Worm (Caenorhabditis elegans) whole organism, young adult: ENCODE measurements around the gene pab-2.
A peak's percentile ranks its signal among the peaks of the same experiment; 100 is the strongest.

Experiments
- B0035.1 ChIP-seq: sonication (generic microtip); optimal IDR thresholded peaks from 2 replicates; lab custom pipeline; 2016; ENCODE audit warnings: missing genetic modification characterization, mild to moderate bottlenecking, missing compliant biosample characterization, missing genotype, missing genetic modification reagents
- F23B12.7 ChIP-seq: sonication (generic microtip); optimal IDR thresholded peaks from 2 replicates; lab custom pipeline; 2017; ENCODE audit warnings: missing genetic modification characterization, mild to moderate bottlenecking, missing compliant biosample characterization, antibody characterized with exemption, moderate library complexity; ENCODE audit not compliant: insufficient read depth
- F49E8.2 ChIP-seq: sonication (generic microtip); optimal IDR thresholded peaks from 3 replicates; lab custom pipeline; 2017; ENCODE audit warnings: missing genetic modification characterization, mild to moderate bottlenecking, missing compliant biosample characterization, antibody characterized with exemption, moderate library complexity; ENCODE audit not compliant: insufficient read depth
- K11D2.4 ChIP-seq: fragments of 200-800 bp; sonication (Bioruptor generic); IDR thresholded peaks from 2 replicates; pipeline ENCODE4 v1.3.6; 2022; ENCODE audit warnings: missing genetic modification reagents, missing genetic modification characterization, missing compliant biosample characterization
- K12H6.12 ChIP-seq: fragments of 200-800 bp; sonication (Bioruptor generic); optimal IDR thresholded peaks from 2 replicates; lab custom pipeline; 2018; ENCODE audit warnings: mild to moderate bottlenecking, missing genetic modification characterization, missing compliant biosample characterization
- T07F8.4 ChIP-seq: sonication (generic microtip); optimal IDR thresholded peaks from 2 replicates; lab custom pipeline; 2016; ENCODE audit warnings: mild to moderate bottlenecking, missing genetic modification characterization, moderate library complexity, missing compliant biosample characterization
- atf-7 ChIP-seq: sonication (generic microtip); optimal IDR thresholded peaks from 2 replicates; lab custom pipeline; 2017; ENCODE audit warnings: mild to moderate bottlenecking, missing genetic modification characterization, missing compliant biosample characterization
- attf-3 ChIP-seq: fragments of 200-800 bp; sonication (Bioruptor generic); conservative IDR thresholded peaks from 2 replicates; pipeline ENCODE4 v1.3.6; 2022; ENCODE audit warnings: missing genetic modification reagents, missing genetic modification characterization, missing compliant biosample characterization
- attf-6 ChIP-seq: fragments of 200-800 bp; sonication (Bioruptor generic); IDR thresholded peaks from 2 replicates; pipeline ENCODE4 v1.3.6; 2022; ENCODE audit warnings: missing genetic modification reagents, missing genetic modification characterization, missing compliant biosample characterization
- bed-1 ChIP-seq: fragments of 200-800 bp; sonication (Bioruptor generic); IDR thresholded peaks from 2 replicates; pipeline ENCODE4 v1.3.6; 2022; ENCODE audit warnings: missing genetic modification reagents, missing genetic modification characterization, missing compliant biosample characterization
- cebp-2 ChIP-seq: fragments of 200-800 bp; sonication (Bioruptor generic); IDR thresholded peaks from 2 replicates; pipeline ENCODE4 v1.3.6; 2022; ENCODE audit warnings: missing genetic modification characterization, missing compliant biosample characterization
- ceh-27 ChIP-seq: fragments of 200-800 bp; sonication (Bioruptor generic); optimal IDR thresholded peaks from 2 replicates; lab custom pipeline; 2018; ENCODE audit warnings: mild to moderate bottlenecking, missing genetic modification characterization, moderate library complexity, missing compliant biosample characterization
- ceh-58 ChIP-seq: fragments of 200-800 bp; sonication (Bioruptor generic); IDR thresholded peaks from 2 replicates; pipeline ENCODE4 v1.3.6; 2022; ENCODE audit warnings: missing genetic modification characterization, missing compliant biosample characterization
- dpl-1 ChIP-seq: fragments of 150-350 bp; optimal IDR thresholded peaks from 2 replicates; lab custom pipeline; 2014; ENCODE audit warnings: missing biosample characterization, missing genetic modification reagents, missing genetic modification characterization
- efl-1 ChIP-seq: fragments of 150-350 bp; optimal IDR thresholded peaks from 2 replicates; lab custom pipeline; 2014; ENCODE audit warnings: missing biosample characterization, missing genetic modification reagents, missing genetic modification characterization
- egl-44 ChIP-seq: fragments of 200-800 bp; sonication (Bioruptor generic); IDR thresholded peaks from 2 replicates; pipeline ENCODE4 v1.3.6; 2022; ENCODE audit warnings: missing genetic modification reagents, missing genetic modification characterization, missing compliant biosample characterization
- ets-4 ChIP-seq: fragments of 200-800 bp; sonication (Bioruptor generic); optimal IDR thresholded peaks from 2 replicates; lab custom pipeline; 2018; ENCODE audit warnings: mild to moderate bottlenecking, missing genetic modification characterization, missing compliant biosample characterization
- gei-17 ChIP-seq: fragments of 200-800 bp; sonication (Bioruptor generic); optimal IDR thresholded peaks from 2 replicates; lab custom pipeline; 2018; ENCODE audit warnings: mild to moderate bottlenecking, missing genetic modification characterization, missing compliant biosample characterization
- him-1 ChIP-seq: sonication (generic microtip); optimal IDR thresholded peaks from 2 replicates; lab custom pipeline; 2016; ENCODE audit warnings: missing genotype, missing genetic modification reagents, missing genetic modification characterization, missing compliant biosample characterization
- hmg-1.2 ChIP-seq: fragments of 200-800 bp; sonication (Bioruptor generic); IDR thresholded peaks from 2 replicates; pipeline ENCODE4 v1.3.6; 2022; ENCODE audit warnings: missing genetic modification reagents, missing genetic modification characterization, missing compliant biosample characterization
- lin-35 ChIP-seq, 3 experiments: fragments of 150-350 bp in 2 of 3; sonication (generic microtip) in 1 of 3; optimal IDR thresholded peaks; 2 replicates each; lab custom pipeline; 2014 to 2018; ENCODE audit warnings: missing biosample characterization in 3 of 3, missing genetic modification characterization in 3 of 3, missing genetic modification reagents in 3 of 3
- lsl-1 ChIP-seq: fragments of 200-800 bp; sonication (Bioruptor generic); optimal IDR thresholded peaks from 2 replicates; lab custom pipeline; 2018; ENCODE audit warnings: mild to moderate bottlenecking, missing genetic modification characterization, moderate library complexity, missing compliant biosample characterization
- mcd-1 ChIP-seq: fragments of 200-800 bp; sonication (Bioruptor generic); IDR thresholded peaks from 2 replicates; pipeline ENCODE4 v1.3.6; 2022; ENCODE audit warnings: missing genetic modification reagents, missing genetic modification characterization, missing compliant biosample characterization
- nhr-27 ChIP-seq: fragments of 200-800 bp; sonication (Bioruptor generic); optimal IDR thresholded peaks from 2 replicates; lab custom pipeline; 2018; ENCODE audit warnings: mild to moderate bottlenecking, missing genetic modification characterization, moderate library complexity, missing compliant biosample characterization
- pha-4 ChIP-seq: fragments of 150-350 bp; sonication (generic microtip); optimal IDR thresholded peaks from 2 replicates; lab custom pipeline; 2014; ENCODE audit warnings: missing biosample characterization, missing genetic modification reagents, missing genetic modification characterization
- rcor-1 ChIP-seq: fragments of 200-800 bp; sonication (Bioruptor generic); IDR thresholded peaks from 2 replicates; pipeline ENCODE4 v1.3.6; 2022; ENCODE audit warnings: missing genetic modification reagents, missing genetic modification characterization, missing compliant biosample characterization
- rec-8 ChIP-seq, 2 experiments: sonication (generic microtip); optimal IDR thresholded peaks; 2 replicates each; lab custom pipeline; 2016; ENCODE audit warnings: mild to moderate bottlenecking in 2 of 2, missing genetic modification characterization in 2 of 2, missing genetic modification reagents in 2 of 2, missing genotype in 2 of 2, missing biosample characterization in 1 of 2, missing compliant biosample characterization in 1 of 2, moderate library complexity in 1 of 2
- rpc-1 ChIP-seq, 2 experiments: fragments of 150-350 bp in 1 of 2; sonication (generic microtip) in 1 of 2; optimal IDR thresholded peaks; 2 replicates each; lab custom pipeline; 2014 to 2018; ENCODE audit warnings: missing biosample characterization in 1 of 2, missing genetic modification characterization in 1 of 2, missing genetic modification reagents in 1 of 2, missing genotype in 1 of 2
- sdz-38 ChIP-seq: sonication (generic microtip); optimal IDR thresholded peaks from 2 replicates; lab custom pipeline; 2016; ENCODE audit warnings: missing genotype, missing genetic modification characterization, missing compliant biosample characterization
- sea-2 ChIP-seq: fragments of 200-800 bp; sonication (Bioruptor generic); IDR thresholded peaks from 2 replicates; pipeline ENCODE4 v1.3.6; 2022; ENCODE audit warnings: missing genetic modification characterization, missing compliant biosample characterization
- snpc-3.4 ChIP-seq: sonication (generic microtip); optimal IDR thresholded peaks from 2 replicates; lab custom pipeline; 2017; ENCODE audit warnings: missing genetic modification characterization, mild to moderate bottlenecking, missing compliant biosample characterization, antibody characterized with exemption, moderate library complexity, missing genotype, missing genetic modification reagents
- tbx-9 ChIP-seq: sonication (generic microtip); optimal IDR thresholded peaks from 2 replicates; lab custom pipeline; 2016; ENCODE audit warnings: borderline replicate concordance, missing genetic modification characterization, inconsistent platforms, missing compliant biosample characterization
- tlf-1 ChIP-seq: fragments of 200-800 bp; sonication (Bioruptor generic); optimal IDR thresholded peaks from 2 replicates; lab custom pipeline; 2018; ENCODE audit warnings: mild to moderate bottlenecking, missing genetic modification characterization, missing compliant biosample characterization
- unc-130 ChIP-seq: sonication (generic microtip); optimal IDR thresholded peaks from 2 replicates; lab custom pipeline; 2016; ENCODE audit warnings: missing genetic modification reagents, missing genetic modification characterization, missing compliant biosample characterization
- zfh-2 ChIP-seq: fragments of 200-800 bp; sonication (Bioruptor generic); conservative IDR thresholded peaks from 2 replicates; pipeline ENCODE4 v1.3.6; 2022; ENCODE audit warnings: missing genetic modification reagents, missing genetic modification characterization, missing compliant biosample characterization
- zim-3 ChIP-seq: sonication (generic microtip); optimal IDR thresholded peaks from 2 replicates; lab custom pipeline; 2017; ENCODE audit warnings: mild to moderate bottlenecking, missing genetic modification characterization, moderate library complexity, missing compliant biosample characterization
- ztf-3 ChIP-seq: fragments of 200-800 bp; sonication (Bioruptor generic); optimal IDR thresholded peaks from 2 replicates; lab custom pipeline; 2018; ENCODE audit warnings: mild to moderate bottlenecking, missing genetic modification characterization, missing compliant biosample characterization

The pab-2 gene

DNA sequence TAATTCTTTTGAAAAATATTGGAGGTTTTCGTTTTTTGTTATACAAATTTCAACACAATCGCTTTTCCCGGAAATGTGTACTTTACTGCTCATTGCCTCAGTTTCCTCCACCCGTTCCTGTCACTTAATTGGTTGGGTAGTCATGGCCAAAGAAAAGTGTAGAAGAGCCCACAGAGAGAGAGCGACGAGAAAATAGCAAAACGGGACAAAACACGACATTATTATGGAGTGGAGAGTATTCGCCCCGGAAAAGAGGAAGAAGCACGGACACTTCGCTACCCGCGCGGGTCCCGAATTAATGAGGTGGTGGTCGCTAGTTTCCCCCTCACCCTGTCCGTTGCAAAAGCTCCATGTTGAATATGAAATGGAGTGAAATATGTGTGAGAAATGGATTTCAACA is 23.4 kb downstream of the pab-2 start:
- no peak for TF ChIP-seq B0035.1 (tag; lab: Kevin White, UChicago)
- 0 out of 2 replicates have a peak, but pooled peaks have one; percentile 12 for TF ChIP-seq attf-3
- no peak for TF ChIP-seq pha-4 (tag; lab: Kevin White, UChicago)
- peak; percentile 41; the same call in 1 of the 2 replicates for TF ChIP-seq zfh-2

ce11 chrX:13502282-13502681 is 24.9 kb downstream of the pab-2 start:
- TF ChIP-seq K12H6.12 (tag; lab: Kevin White, UChicago) (peak; percentile 32), hmg-1.2 (GFP tag; lab: Robert Waterston, UW) (peak; percentile 36; the same call in 1 of the 2 replicates), tbx-9 (tag; lab: Kevin White, UChicago) (no peak), rcor-1 (GFP tag; lab: Robert Waterston, UW) (no peak), lin-35 (GFP tag; optimal IDR thresholded peaks at IDR 0.05; lab: Kevin White, UChicago) (peak in 1 of 3 experiments; percentile 45), zfh-2 (peak; percentile 46; the same call in 1 of the 2 replicates), atf-7 (tag; lab: Kevin White, UChicago) (no peak)

DNA sequence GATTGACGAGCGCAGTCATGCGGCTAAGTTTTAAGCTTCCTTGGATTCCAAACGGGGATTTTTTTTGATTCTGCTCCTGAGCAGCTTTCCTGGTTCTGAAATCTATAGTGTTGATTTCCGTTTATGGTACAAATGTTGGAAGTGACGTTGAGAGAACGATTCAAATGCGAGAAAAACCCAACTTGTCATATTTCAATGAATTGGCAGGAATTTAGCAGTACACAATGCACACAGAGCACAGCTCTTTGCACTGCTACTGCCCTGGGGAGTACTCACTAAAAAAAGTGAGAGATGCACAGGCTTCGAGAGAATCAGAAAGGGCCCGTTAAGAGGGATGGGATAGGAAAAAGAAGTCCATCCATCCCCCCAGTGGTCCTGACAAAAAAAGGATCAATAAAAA is 26.6 kb downstream of the pab-2 start, which contains the start of gene sad-1:
TSS of gene sad-1 (minus strand) at position 101 of the 400 bp plus-strand sequence.
- TF ChIP-seq ceh-58 (GFP tag; lab: Robert Waterston, UW) (no peak), pha-4 (tag; lab: Kevin White, UChicago) (no peak), rpc-1 (optimal IDR thresholded peaks at IDR 0.05; lab: Kevin White, UChicago) (no peak), rpc-1 (tag; optimal IDR thresholded peaks at IDR 0.05; lab: Kevin White, UChicago) (no peak), F23B12.7 (tag; lab: Kevin White, UChicago) (no peak)

DNA sequence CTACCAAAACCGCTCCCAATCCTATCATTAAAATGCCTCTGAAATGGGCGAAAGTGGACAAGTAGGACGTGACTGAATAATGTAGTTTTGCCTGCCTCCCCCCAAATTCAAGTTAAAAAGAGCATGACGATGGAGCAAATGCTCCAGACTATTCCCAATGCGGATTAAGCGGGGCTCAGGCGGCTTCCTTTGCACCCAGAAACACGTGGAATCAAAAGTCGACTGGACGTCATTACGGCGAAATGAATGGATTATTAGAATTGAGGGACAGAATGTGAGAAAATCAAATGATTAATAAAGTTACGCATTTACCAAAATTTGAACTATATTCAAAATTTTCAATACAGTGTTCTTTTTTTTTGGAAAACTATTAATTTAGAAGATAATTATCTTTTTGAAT is 27.3 kb downstream of the pab-2 start:
- no peak for TF ChIP-seq nhr-27 (tag; lab: Kevin White, UChicago)
- no peak for TF ChIP-seq efl-1 (GFP tag; lab: Kevin White, UChicago)
- TF ChIP-seq F23B12.7 (tag; lab: Kevin White, UChicago), result no peak
- TF ChIP-seq ceh-27 (GFP tag; lab: Kevin White, UChicago), result no peak
- no peak for TF ChIP-seq ets-4 (GFP tag; lab: Kevin White, UChicago)
- TF ChIP-seq cebp-2, result no peak

DNA sequence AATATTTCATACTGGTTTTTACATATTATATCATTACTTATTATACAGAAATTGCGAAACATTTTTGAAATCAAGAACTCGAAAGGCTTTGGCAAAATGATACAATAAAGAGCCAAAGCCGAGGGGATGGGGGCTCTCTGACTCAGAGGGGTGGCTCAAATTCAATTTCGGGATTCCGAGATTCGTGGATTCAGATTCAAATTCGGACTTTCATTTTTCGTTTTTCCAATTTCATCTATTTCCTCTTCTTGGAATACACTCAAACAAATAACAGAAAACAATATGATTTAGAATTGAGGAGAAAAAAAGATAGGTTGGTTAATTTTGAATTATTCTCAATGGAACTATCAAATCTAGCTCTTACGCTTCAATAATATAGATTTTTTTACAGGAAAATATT is 28.1 kb downstream of the pab-2 start:
- TF ChIP-seq T07F8.4 (tag; lab: Kevin White, UChicago) (no peak), rpc-1 (optimal IDR thresholded peaks at IDR 0.05; lab: Kevin White, UChicago) (no peak), rpc-1 (tag; optimal IDR thresholded peaks at IDR 0.05; lab: Kevin White, UChicago) (no peak), tlf-1 (GFP tag; lab: Kevin White, UChicago) (no peak), attf-3 (no peak), zim-3 (tag; lab: Kevin White, UChicago) (no peak), attf-6 (GFP tag; lab: Robert Waterston, UW) (no peak), K11D2.4 (GFP tag; lab: Robert Waterston, UW) (no peak), egl-44 (GFP tag; lab: Robert Waterston, UW) (no peak), dpl-1 (GFP tag; lab: Kevin White, UChicago) (no peak), mcd-1 (GFP tag; lab: Robert Waterston, UW) (no peak), him-1 (tag; lab: Kevin White, UChicago) (no peak)

DNA sequence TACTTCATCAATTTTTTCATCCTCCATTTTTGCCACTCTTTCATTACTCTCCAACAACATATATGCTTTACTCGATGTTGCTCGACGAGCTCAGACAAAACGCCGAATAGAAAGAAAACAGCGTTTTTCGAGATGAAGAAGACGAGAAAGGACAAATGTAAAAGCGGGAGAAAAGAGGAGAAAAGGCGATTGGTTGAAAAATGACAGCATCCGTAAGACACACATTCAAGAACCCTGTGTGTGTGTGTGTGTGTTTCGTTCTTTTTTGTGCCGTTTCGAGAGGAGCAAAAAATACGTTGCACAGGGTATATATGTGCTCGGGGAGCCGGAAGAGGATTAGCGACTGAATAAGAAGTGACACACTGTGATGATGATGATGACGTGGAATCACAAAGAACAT is 33.5 kb downstream of the pab-2 start:
- TF ChIP-seq rec-8 (tag; optimal IDR thresholded peaks at IDR 0.05; lab: Kevin White, UChicago) (no peak), sdz-38 (no peak), bed-1 (no peak), lsl-1 (no peak), zfh-2 (no peak), sea-2 (GFP tag; lab: Robert Waterston, UW) (no peak), ztf-3 (no peak), F49E8.2 (tag; lab: Kevin White, UChicago) (no peak), unc-130 (no peak), snpc-3.4 (tag; lab: Kevin White, UChicago) (no peak), B0035.1 (tag; lab: Kevin White, UChicago) (no peak), gei-17 (no peak)
